Worm (Caenorhabditis elegans): Measurements from ENCODE around the gene F59B2.15.

The F59B2.15 gene

ce11 chrIII:9002545-9002944 lies at the start of gene F59B2.15, which contains the start of gene zif-1:
Gene F59B2.15 (minus strand): TSS chrIII:9002645.
Gene zif-1 (plus strand): TSS chrIII:9002779.
- TF ChIP-seq sox-4 (tag; optimal IDR thresholded peaks at IDR 0.05), result no peak
- TF ChIP-seq tbx-2 (tag; optimal IDR thresholded peaks at IDR 0.05), result no peak
- no peak for TF ChIP-seq ceh-19 (GFP tag; optimal IDR thresholded peaks at IDR 0.05)
- no peak for TF ChIP-seq Y22D7AL.16 (tag; optimal IDR thresholded peaks at IDR 0.05)
- TF ChIP-seq hlh-8 (tag; optimal IDR thresholded peaks at IDR 0.05), result no peak
- TF ChIP-seq tbx-7 (tag; optimal IDR thresholded peaks at IDR 0.05), result no peak
- no peak for TF ChIP-seq ceh-18 (tag; optimal IDR thresholded peaks at IDR 0.05)
- no peak for TF ChIP-seq hlh-13 (GFP tag; optimal IDR thresholded peaks at IDR 0.05)
- no peak for TF ChIP-seq lin-11 (tag; optimal IDR thresholded peaks at IDR 0.05)
- no peak for TF ChIP-seq ceh-45 (GFP tag; IDR thresholded peaks at IDR 0.05)
- no peak for TF ChIP-seq pag-3 (tag; optimal IDR thresholded peaks at IDR 0.05; ENCODE audit: borderline replicate concordance)
- no peak for TF ChIP-seq che-1 (tag; optimal IDR thresholded peaks at IDR 0.05)
- TF ChIP-seq nhr-11 (tag; optimal IDR thresholded peaks at IDR 0.05), result no peak
- TF ChIP-seq ama-1 (optimal IDR thresholded peaks at IDR 0.05), result no peak
- no peak for TF ChIP-seq elt-2 (tag; optimal IDR thresholded peaks at IDR 0.05)
- no peak for TF ChIP-seq ref-2 (tag; optimal IDR thresholded peaks at IDR 0.05)
- TF ChIP-seq odd-2 (tag; optimal IDR thresholded peaks at IDR 0.05), result no peak

ce11 chrIII:9051714-9052113 lies 49.3 kb upstream of the F59B2.15 start:
- TF ChIP-seq ceh-34 (tag; optimal IDR thresholded peaks at IDR 0.05) (no peak), eyg-1 (tag; optimal IDR thresholded peaks at IDR 0.05) (no peak)

DNA sequence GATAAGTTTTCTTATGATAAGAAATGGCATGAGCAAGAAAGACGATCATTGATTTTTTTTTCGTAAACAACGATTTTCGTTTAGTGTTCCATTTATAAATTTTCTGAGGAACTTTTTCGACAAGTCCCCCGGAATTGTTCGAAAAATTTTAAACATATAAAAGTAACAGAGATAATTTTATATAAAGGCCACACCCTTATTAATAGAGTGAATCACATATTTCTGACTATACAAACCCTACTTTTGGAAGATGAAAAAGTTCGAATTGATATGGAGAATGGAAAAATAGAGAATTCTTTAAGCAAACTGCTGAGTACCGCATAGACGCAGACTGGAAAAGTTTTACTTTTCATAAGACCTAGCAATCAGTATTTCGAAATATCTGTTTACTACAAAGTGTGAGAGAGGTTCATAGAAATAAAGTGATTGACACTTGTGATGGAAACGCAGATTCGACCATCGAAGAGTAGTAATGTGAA lies 48.7 kb upstream of the F59B2.15 start:
- TF ChIP-seq pha-2 (tag; optimal IDR thresholded peaks at IDR 0.05) (no peak), pros-1 (tag; optimal IDR thresholded peaks at IDR 0.05) (no peak), T23F11.4 (GFP tag; optimal IDR thresholded peaks at IDR 0.05) (peak; percentile 15), ceh-18 (tag; optimal IDR thresholded peaks at IDR 0.05) (no peak), dve-1 (tag; optimal IDR thresholded peaks at IDR 0.05) (no peak), gmeb-2 (tag; optimal IDR thresholded peaks at IDR 0.05) (no peak), K09A11.1 (tag; optimal IDR thresholded peaks at IDR 0.05; ENCODE audit: insufficient read depth) (no peak), K02D7.2 (tag; optimal IDR thresholded peaks at IDR 0.05) (peak; percentile 27), che-1 (tag; optimal IDR thresholded peaks at IDR 0.05) (no peak), Y22D7AL.16 (tag; optimal IDR thresholded peaks at IDR 0.05) (no peak), ceh-30 (tag; optimal IDR thresholded peaks at IDR 0.05) (peak; percentile 78), ceh-34 (tag; optimal IDR thresholded peaks at IDR 0.05) (no peak), tbx-7 (tag; optimal IDR thresholded peaks at IDR 0.05) (no peak), ama-1 (optimal IDR thresholded peaks at IDR 0.05) (peak; percentile 49), ceh-6 (GFP tag; optimal IDR thresholded peaks at IDR 0.05) (no peak), fkh-10 (GFP tag; optimal IDR thresholded peaks at IDR 0.05) (no peak), unc-55 (GFP tag; optimal IDR thresholded peaks at IDR 0.05) (peak; percentile 89)

DNA sequence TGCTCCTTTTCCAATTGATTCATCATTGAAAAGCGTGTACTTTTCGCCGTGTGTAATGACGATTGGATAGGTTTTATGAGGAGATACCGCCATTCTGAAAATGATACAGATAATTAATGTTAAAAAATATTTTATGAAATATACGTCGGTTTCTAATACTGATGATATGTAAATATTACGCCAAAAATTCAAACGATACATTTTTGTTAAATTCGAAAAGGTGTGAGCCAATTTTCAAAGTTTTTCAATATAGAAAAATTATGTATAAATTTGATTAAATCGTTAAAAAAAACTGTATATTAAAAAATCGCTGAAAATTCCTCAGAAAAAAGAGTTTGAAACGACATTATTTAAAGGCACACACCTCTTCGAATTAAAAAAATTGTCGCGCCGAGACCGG lies 48.2 kb upstream of the F59B2.15 start, which contains the start of gene ikke-1:
Gene ikke-1, minus strand, starts transcription at position 101 of the 400 bp plus-strand sequence.
- TF ChIP-seq dmd-4 (tag; optimal IDR thresholded peaks at IDR 0.05; ENCODE audit: borderline replicate concordance), result no peak
- no peak for TF ChIP-seq fkh-6 (tag; optimal IDR thresholded peaks at IDR 0.05)
- no peak for TF ChIP-seq tbx-7 (tag; optimal IDR thresholded peaks at IDR 0.05)
- TF ChIP-seq pag-3 (tag; optimal IDR thresholded peaks at IDR 0.05; ENCODE audit: borderline replicate concordance), result no peak

- TF ChIP-seq K02D7.2 (tag; optimal IDR thresholded peaks at IDR 0.05) (no peak), unc-55 (GFP tag; optimal IDR thresholded peaks at IDR 0.05) (no peak), sox-2 (GFP tag; IDR thresholded peaks at IDR 0.05) (no peak), hlh-8 (tag; optimal IDR thresholded peaks at IDR 0.05) (no peak), sox-4 (tag; optimal IDR thresholded peaks at IDR 0.05) (no peak), nhr-232 (tag; optimal IDR thresholded peaks at IDR 0.05) (no peak), ref-2 (tag; optimal IDR thresholded peaks at IDR 0.05) (no peak), Y22D7AL.16 (tag; optimal IDR thresholded peaks at IDR 0.05) (no peak), fax-1 (tag; optimal IDR thresholded peaks at IDR 0.05) (no peak), unc-3 (GFP tag; conservative IDR thresholded peaks at IDR 0.05) (no peak), unc-3 (tag; optimal IDR thresholded peaks at IDR 0.05) (no peak)
Observed at ce11 chrIII:9047260-9047659, 44.8 kb upstream of the F59B2.15 start.
